Worm (Caenorhabditis elegans) whole organism, dauer: ENCODE data around the gene T11B7.2.

Experiments used
- unc-62 ChIP-seq: sonication (generic microtip); optimal IDR thresholded peaks from 2 replicates; lab custom pipeline; 2017; ENCODE audit warnings: missing biosample characterization, missing genetic modification reagents, missing genetic modification characterization

Gene T11B7.2

ce11 chrIV:8844457-8844856 is at the start of gene T11B7.2:
Gene T11B7.2, minus strand, starts transcription at chrIV:8844557.
- TF ChIP-seq unc-62 = no peak

ce11 chrIV:8893746-8894145 is 49.4 kb upstream of the T11B7.2 start, which contains the start of gene rad-54.L2:
Gene rad-54.L2, plus strand, starts transcription at chrIV:8894077.
- TF ChIP-seq unc-62 = no peak

- TF ChIP-seq unc-62 = no peak
These were observed 48.2 kb upstream of the T11B7.2 start, which contains the start of gene C27B7.2 for ce11 chrIV:8892558-8892957. Gene C27B7.2, plus strand, starts transcription at chrIV:8892858.

ce11 chrIV:8891131-8891530 is 46.8 kb upstream of the T11B7.2 start, which contains the start of gene spr-2:
Gene spr-2, plus strand, starts transcription at chrIV:8891462.
- no peak for TF ChIP-seq unc-62

- TF ChIP-seq unc-62 = no peak
These were observed 44.2 kb upstream of the T11B7.2 start, which contains the start of gene oma-1 for ce11 chrIV:8888525-8889026. Gene oma-1, plus strand, starts transcription at chrIV:8888976.

ce11 chrIV:8886228-8886627 is 41.9 kb upstream of the T11B7.2 start, which contains the start of gene C09G9.5:
Gene C09G9.5, plus strand, starts transcription at chrIV:8886528.
- TF ChIP-seq unc-62 = no peak

- no peak for TF ChIP-seq unc-62
These were observed 36.8 kb upstream of the T11B7.2 start, which contains the start of gene C09G9.8 for ce11 chrIV:8881181-8881580. Gene C09G9.8, plus strand, starts transcription at chrIV:8881481.

- no peak for TF ChIP-seq unc-62
These were observed 35.5 kb upstream of the T11B7.2 start, which contains the start of gene npax-4 for ce11 chrIV:8879810-8880209. Gene npax-4, minus strand, starts transcription at chrIV:8879910.

ce11 chrIV:8873847-8874246 is 29.5 kb upstream of the T11B7.2 start, which contains the start of gene hdl-2:
Gene hdl-2, plus strand, starts transcription at chrIV:8874147.
- no peak for TF ChIP-seq unc-62

- TF ChIP-seq unc-62 = no peak
These were observed 28.6 kb upstream of the T11B7.2 start, which contains the start of gene C09G9.3 for ce11 chrIV:8872958-8873357. Gene C09G9.3, minus strand, starts transcription at chrIV:8873058.

- TF ChIP-seq unc-62 = no peak
These were observed 25.3 kb upstream of the T11B7.2 start, which contains the start of gene npp-23 for ce11 chrIV:8869624-8870023. Gene npp-23, minus strand, starts transcription at chrIV:8869679.

ce11 chrIV:8867562-8867961 is 23.2 kb upstream of the T11B7.2 start:
- TF ChIP-seq unc-62 = no peak

ce11 chrIV:8866092-8866491 is 21.7 kb upstream of the T11B7.2 start:
- no peak for TF ChIP-seq unc-62

- TF ChIP-seq unc-62 = no peak
These were observed 21.0 kb upstream of the T11B7.2 start, which contains the start of gene C09G9.1 for ce11 chrIV:8865343-8865742. Gene C09G9.1, minus strand, starts transcription at chrIV:8865485.

- TF ChIP-seq unc-62 = no peak
These were observed 20.3 kb upstream of the T11B7.2 start for ce11 chrIV:8864672-8865071.

- no peak for TF ChIP-seq unc-62
These were observed 11.6 kb upstream of the T11B7.2 start, which contains the start of gene T11B7.5 for ce11 chrIV:8855963-8856362. Gene T11B7.5, minus strand, starts transcription at chrIV:8856063.

ce11 chrIV:8853301-8853700 is 8.9 kb upstream of the T11B7.2 start:
- TF ChIP-seq unc-62 = no peak

- no peak for TF ChIP-seq unc-62
These were observed 7.8 kb upstream of the T11B7.2 start, which contains the start of gene alp-1 for ce11 chrIV:8852194-8852593. Gene alp-1, plus strand, starts transcription at chrIV:8852494.
